Worm (Caenorhabditis elegans) whole organism, L1 larva: ENCODE data around the gene B0545.4.

Experiments
- C04F5.9 ChIP-seq: sonication (generic microtip); optimal IDR thresholded peaks from 2 replicates; lab custom pipeline; 2016; ENCODE audit warnings: missing genetic modification characterization, missing compliant biosample characterization
- C16A3.4 ChIP-seq: fragments of 150-350 bp; optimal IDR thresholded peaks from 2 replicates; lab custom pipeline; 2014; ENCODE audit warnings: missing biosample characterization, missing genetic modification characterization
- C34B4.2 ChIP-seq: sonication (generic microtip); optimal IDR thresholded peaks from 2 replicates; lab custom pipeline; 2017; ENCODE audit warnings: mild to moderate bottlenecking, missing genetic modification characterization, missing compliant biosample characterization
- aha-1 ChIP-seq: fragments of 150-350 bp; optimal IDR thresholded peaks from 2 replicates; lab custom pipeline; 2014; ENCODE audit warnings: missing biosample characterization, missing genetic modification characterization
- alr-1 ChIP-seq: fragments of 200-800 bp; sonication (Bioruptor generic); optimal IDR thresholded peaks from 2 replicates; lab custom pipeline; 2018; ENCODE audit warnings: borderline replicate concordance, mild to moderate bottlenecking, missing genetic modification characterization, missing compliant biosample characterization
- aly-2 ChIP-seq: fragments of 150-350 bp; optimal IDR thresholded peaks from 2 replicates; lab custom pipeline; 2014; ENCODE audit warnings: missing biosample characterization, missing genetic modification characterization
- blmp-1 ChIP-seq: fragments of 150-350 bp; optimal IDR thresholded peaks from 2 replicates; lab custom pipeline; 2014; ENCODE audit warnings: missing biosample characterization, missing genetic modification characterization
- ceh-63 ChIP-seq: fragments of 200-800 bp; sonication (Bioruptor generic); optimal IDR thresholded peaks from 2 replicates; lab custom pipeline; 2018; ENCODE audit warnings: mild to moderate bottlenecking, missing genetic modification characterization, missing compliant biosample characterization
- ceh-8 ChIP-seq: fragments of 200-800 bp; sonication (Bioruptor generic); optimal IDR thresholded peaks from 2 replicates; lab custom pipeline; 2018; ENCODE audit warnings: mild to moderate bottlenecking, missing genetic modification characterization, moderate library complexity, missing compliant biosample characterization
- ces-1 ChIP-seq: fragments of 150-350 bp; optimal IDR thresholded peaks from 2 replicates; lab custom pipeline; 2014; ENCODE audit warnings: missing biosample characterization, missing genetic modification reagents, missing genetic modification characterization
- dsc-1 ChIP-seq: sonication (generic microtip); optimal IDR thresholded peaks from 2 replicates; lab custom pipeline; 2016; ENCODE audit warnings: mild to moderate bottlenecking, missing genetic modification characterization, missing compliant biosample characterization
- egl-13 ChIP-seq: sonication (generic microtip); optimal IDR thresholded peaks from 2 replicates; lab custom pipeline; 2016; ENCODE audit warnings: missing genotype, missing genetic modification reagents, missing genetic modification characterization, missing compliant biosample characterization
- ets-5 ChIP-seq: fragments of 200-800 bp; sonication (Bioruptor generic); IDR thresholded peaks from 2 replicates; pipeline ENCODE4 v1.3.6; 2022; ENCODE audit warnings: missing genetic modification characterization, missing compliant biosample characterization
- fos-1 ChIP-seq: fragments of 150-350 bp; optimal IDR thresholded peaks from 2 replicates; lab custom pipeline; 2014; ENCODE audit warnings: missing biosample characterization, missing genetic modification characterization
- hlh-17 ChIP-seq: fragments of 200-800 bp; sonication (Bioruptor generic); optimal IDR thresholded peaks from 2 replicates; lab custom pipeline; 2018; ENCODE audit warnings: missing genetic modification characterization, mild to moderate bottlenecking, missing compliant biosample characterization, moderate library complexity, borderline replicate concordance
- hlh-4 ChIP-seq: sonication (generic microtip); optimal IDR thresholded peaks from 2 replicates; lab custom pipeline; 2016; ENCODE audit warnings: mild to moderate bottlenecking, missing genetic modification characterization, missing compliant biosample characterization
- hpl-2 ChIP-seq: fragments of 150-350 bp; optimal IDR thresholded peaks from 2 replicates; lab custom pipeline; 2014; ENCODE audit warnings: missing biosample characterization, missing genetic modification reagents, missing genetic modification characterization
- irx-1 ChIP-seq: sonication (generic microtip); optimal IDR thresholded peaks from 2 replicates; lab custom pipeline; 2016; ENCODE audit warnings: missing genetic modification characterization, missing compliant biosample characterization
- lin-15B ChIP-seq: fragments of 150-350 bp; sonication (generic microtip); optimal IDR thresholded peaks from 3 replicates; lab custom pipeline; 2014; ENCODE audit warnings: missing biosample characterization, missing genetic modification characterization
- lin-35 ChIP-seq, 2 experiments: fragments of 150-350 bp; optimal IDR thresholded peaks; 2 replicates each; lab custom pipeline; 2014; ENCODE audit warnings: missing biosample characterization in 2 of 2, missing genetic modification characterization in 2 of 2, missing genetic modification reagents in 2 of 2
- lin-39 ChIP-seq: fragments of 150-350 bp; optimal IDR thresholded peaks from 2 replicates; lab custom pipeline; 2014; ENCODE audit warnings: missing biosample characterization, missing genetic modification reagents, missing genetic modification characterization
- lir-3 ChIP-seq: sonication (generic microtip); optimal IDR thresholded peaks from 2 replicates; lab custom pipeline; 2016; ENCODE audit warnings: mild to moderate bottlenecking, missing genetic modification characterization, moderate library complexity, missing compliant biosample characterization; ENCODE audit not compliant: poor library complexity
- mef-2 ChIP-seq: fragments of 150-350 bp; optimal IDR thresholded peaks from 2 replicates; lab custom pipeline; 2014; ENCODE audit warnings: missing biosample characterization, missing genetic modification characterization
- nhr-71 ChIP-seq: sonication (generic microtip); optimal IDR thresholded peaks from 2 replicates; lab custom pipeline; 2016; ENCODE audit warnings: mild to moderate bottlenecking, missing genetic modification characterization, moderate library complexity, missing compliant biosample characterization
- nhr-76 ChIP-seq: sonication (generic microtip); optimal IDR thresholded peaks from 2 replicates; lab custom pipeline; 2017; ENCODE audit warnings: missing biosample characterization, missing genetic modification characterization
- nhr-77 ChIP-seq: fragments of 150-350 bp; optimal IDR thresholded peaks from 2 replicates; lab custom pipeline; 2014; ENCODE audit warnings: missing biosample characterization, missing genetic modification characterization
- nhr-84 ChIP-seq: sonication (generic microtip); optimal IDR thresholded peaks from 2 replicates; lab custom pipeline; 2017; ENCODE audit warnings: missing biosample characterization, missing genetic modification characterization
- nhr-85 ChIP-seq: sonication (generic microtip); peaks from one replicate; lab custom pipeline; 2016; ENCODE audit warnings: missing genetic modification characterization, inconsistent platforms, missing compliant biosample characterization
- nhr-90 ChIP-seq: sonication (generic microtip); optimal IDR thresholded peaks from 2 replicates; lab custom pipeline; 2016; ENCODE audit warnings: mild to moderate bottlenecking, missing genetic modification characterization, missing compliant biosample characterization; ENCODE audit not compliant: poor library complexity
- pag-3 ChIP-seq: sonication (generic microtip); optimal IDR thresholded peaks from 2 replicates; lab custom pipeline; 2017; ENCODE audit warnings: missing genetic modification characterization, mild to moderate bottlenecking, missing compliant biosample characterization, antibody characterized with exemption, borderline replicate concordance; ENCODE audit not compliant: insufficient read depth
- pqm-1 ChIP-seq: sonication (generic microtip); optimal IDR thresholded peaks from 3 replicates; lab custom pipeline; 2017; ENCODE audit warnings: missing biosample characterization, missing genetic modification characterization
- rnt-1 ChIP-seq: sonication (generic microtip); optimal IDR thresholded peaks from 2 replicates; lab custom pipeline; 2016; ENCODE audit warnings: mild to moderate bottlenecking, missing genetic modification characterization, moderate library complexity, missing compliant biosample characterization
- skn-1 ChIP-seq: fragments of 150-350 bp; optimal IDR thresholded peaks from 2 replicates; lab custom pipeline; 2014; ENCODE audit warnings: missing biosample characterization, missing genetic modification characterization
- snu-23 ChIP-seq: sonication (generic microtip); optimal IDR thresholded peaks from 2 replicates; lab custom pipeline; 2016; ENCODE audit warnings: missing genetic modification characterization, missing compliant biosample characterization
- sup-37 ChIP-seq: fragments of 200-800 bp; sonication (Bioruptor generic); optimal IDR thresholded peaks from 2 replicates; lab custom pipeline; 2018; ENCODE audit warnings: mild to moderate bottlenecking, missing genetic modification characterization, missing compliant biosample characterization
- swsn-7 ChIP-seq: sonication (generic microtip); optimal IDR thresholded peaks from 2 replicates; lab custom pipeline; 2016; ENCODE audit warnings: missing genetic modification characterization, missing compliant biosample characterization
- tbx-2 ChIP-seq: sonication (generic microtip); optimal IDR thresholded peaks from 2 replicates; lab custom pipeline; 2016; ENCODE audit warnings: missing genetic modification characterization, missing compliant biosample characterization
- tlp-1 ChIP-seq: fragments of 150-350 bp; optimal IDR thresholded peaks from 2 replicates; lab custom pipeline; 2014; ENCODE audit warnings: missing biosample characterization, missing genetic modification characterization
- unc-62 ChIP-seq: fragments of 150-350 bp; optimal IDR thresholded peaks from 2 replicates; lab custom pipeline; 2014; ENCODE audit warnings: missing biosample characterization, missing genetic modification reagents, missing genetic modification characterization
- unc-98 ChIP-seq: fragments of 200-800 bp; sonication (Bioruptor generic); IDR thresholded peaks from 2 replicates; pipeline ENCODE4 v1.3.6; 2022; ENCODE audit warnings: missing genetic modification characterization, missing compliant biosample characterization
- zip-4 ChIP-seq: fragments of 200-800 bp; sonication (Bioruptor generic); optimal IDR thresholded peaks from 2 replicates; lab custom pipeline; 2018; ENCODE audit warnings: mild to moderate bottlenecking, missing genetic modification characterization, moderate library complexity, missing compliant biosample characterization
- ztf-11 ChIP-seq, 2 experiments: sonication (generic microtip); optimal IDR thresholded peaks; 2 replicates each; lab custom pipeline; 2016 to 2017; ENCODE audit warnings: missing genetic modification characterization in 2 of 2, missing biosample characterization in 1 of 2, missing compliant biosample characterization in 1 of 2
- ztf-4 ChIP-seq: fragments of 150-350 bp; optimal IDR thresholded peaks from 2 replicates; lab custom pipeline; 2014; ENCODE audit warnings: missing biosample characterization, missing genetic modification characterization

B0545.4 gene

DNA sequence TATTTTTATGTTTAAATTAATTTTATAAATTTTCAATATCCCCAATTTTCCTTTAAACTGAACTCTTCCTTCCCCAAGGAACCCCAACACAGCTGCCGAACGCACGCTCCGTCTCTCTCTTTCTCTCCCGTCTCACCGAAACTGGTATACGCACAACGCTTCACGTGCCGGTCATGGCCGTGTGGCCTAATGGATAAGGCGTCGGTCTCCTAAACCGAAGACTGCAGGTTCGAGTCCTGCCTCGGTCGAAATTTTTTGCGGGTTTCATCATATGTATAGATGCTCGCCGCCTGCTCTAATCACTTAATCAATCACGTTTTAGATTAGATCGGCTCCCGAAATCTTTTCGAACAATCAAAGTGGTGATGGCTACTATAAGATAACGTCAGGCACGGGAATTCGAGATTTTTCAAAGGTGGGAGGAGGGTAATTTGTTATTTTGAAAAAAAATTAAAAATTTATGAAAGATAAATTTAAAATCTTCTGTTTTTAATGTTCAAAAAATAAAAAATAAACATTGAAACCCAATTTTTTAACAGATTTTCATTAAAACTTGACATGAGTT is 34.7 kb upstream of the B0545.4 start (continued):
- TF ChIP-seq nhr-76 (tag; lab: Kevin White, UChicago), result no peak
- no peak for TF ChIP-seq nhr-84
- TF ChIP-seq swsn-7, result peak; percentile 63
- TF ChIP-seq pqm-1 (tag; lab: Kevin White, UChicago), result no peak
- no peak for TF ChIP-seq hlh-4 (tag; lab: Kevin White, UChicago)
- TF ChIP-seq nhr-71 (tag; lab: Kevin White, UChicago), result no peak
- peak; percentile 44 for TF ChIP-seq tbx-2 (tag; lab: Kevin White, UChicago)
- TF ChIP-seq ceh-8, result peak; percentile 18
- TF ChIP-seq ztf-4 (tag; lab: Kevin White, UChicago), result no peak
- TF ChIP-seq lin-15B (tag; lab: Kevin White, UChicago), result peak; percentile 10
- TF ChIP-seq nhr-90 (tag; lab: Kevin White, UChicago), result peak; percentile 66
- TF ChIP-seq mef-2 (tag; lab: Kevin White, UChicago), result no peak
- no peak for TF ChIP-seq C34B4.2
- TF ChIP-seq hlh-17 (GFP tag; lab: Kevin White, UChicago), result no peak
- TF ChIP-seq lin-35 (GFP tag; optimal IDR thresholded peaks at IDR 0.05; lab: Kevin White, UChicago), result peak; percentile 53 to 79
- TF ChIP-seq ztf-11 (tag; optimal IDR thresholded peaks at IDR 0.05; lab: Kevin White, UChicago), result peak in 1 of 2 experiments; percentile 34
- TF ChIP-seq unc-98 (GFP tag; lab: Robert Waterston, UW), result no peak
- no peak for TF ChIP-seq alr-1
- TF ChIP-seq ceh-63 (GFP tag; lab: Kevin White, UChicago), result no peak
- no peak for TF ChIP-seq sup-37 (GFP tag; lab: Kevin White, UChicago)
- TF ChIP-seq nhr-85 (tag; lab: Kevin White, UChicago), result no peak
- peak; percentile 39 for TF ChIP-seq fos-1 (tag; lab: Kevin White, UChicago)
- TF ChIP-seq tlp-1, result no peak
- no peak for TF ChIP-seq lin-39
- no peak for TF ChIP-seq hpl-2 (GFP tag; lab: Kevin White, UChicago)
- TF ChIP-seq lir-3, result no peak
- peak; percentile 81 for TF ChIP-seq snu-23 (GFP tag; lab: Kevin White, UChicago)
- peak; percentile 85 for TF ChIP-seq rnt-1
- TF ChIP-seq ces-1, result no peak
- peak; percentile 39 for TF ChIP-seq C16A3.4 (tag; lab: Kevin White, UChicago)
- no peak for TF ChIP-seq ets-5 (GFP tag; lab: Robert Waterston, UW)
- no peak for TF ChIP-seq irx-1 (tag; lab: Kevin White, UChicago)
- TF ChIP-seq aha-1, result no peak
- no peak for TF ChIP-seq blmp-1 (tag; lab: Kevin White, UChicago)
- no peak for TF ChIP-seq pag-3 (tag; lab: Kevin White, UChicago)
- TF ChIP-seq C04F5.9 (tag; lab: Kevin White, UChicago), result peak; percentile 2
- peak; percentile 64 for TF ChIP-seq dsc-1 (tag; lab: Kevin White, UChicago)
- no peak for TF ChIP-seq aly-2 (tag; lab: Kevin White, UChicago)
- TF ChIP-seq zip-4 (GFP tag; lab: Kevin White, UChicago), result peak; percentile 1
- TF ChIP-seq unc-62 (GFP tag; lab: Kevin White, UChicago), result no peak
- peak; percentile 54 for TF ChIP-seq skn-1

DNA sequence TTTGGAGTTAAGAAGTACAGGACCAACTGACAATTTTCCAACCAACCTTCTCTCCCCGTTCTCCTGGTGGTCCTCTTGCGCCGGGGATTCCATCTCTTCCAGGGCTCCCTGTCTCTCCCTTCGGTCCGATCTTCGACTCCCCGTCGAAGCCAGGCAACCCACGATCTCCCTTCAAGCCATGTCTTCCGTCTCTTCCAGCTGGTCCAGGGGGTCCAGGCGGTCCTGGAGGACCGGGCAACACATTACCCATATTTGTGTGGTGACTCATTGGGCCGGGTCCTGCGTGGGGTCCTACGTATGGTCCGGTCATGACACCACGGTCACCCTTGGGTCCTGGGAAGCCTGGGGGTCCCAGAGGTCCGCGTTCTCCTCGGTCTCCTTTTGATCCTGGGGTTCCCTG is 31.8 kb upstream of the B0545.4 start:
- TF ChIP-seq nhr-85 (tag; lab: Kevin White, UChicago), result no peak
- no peak for TF ChIP-seq zip-4 (GFP tag; lab: Kevin White, UChicago)
- no peak for TF ChIP-seq C04F5.9 (tag; lab: Kevin White, UChicago)
- TF ChIP-seq nhr-77 (tag; lab: Kevin White, UChicago), result no peak
- TF ChIP-seq fos-1 (tag; lab: Kevin White, UChicago), result no peak
- no peak for TF ChIP-seq tlp-1
- TF ChIP-seq unc-62 (GFP tag; lab: Kevin White, UChicago), result no peak
- TF ChIP-seq egl-13 (tag; lab: Kevin White, UChicago), result no peak
- TF ChIP-seq, all 84 proteins: peak for 0
